Worm (Caenorhabditis elegans): Measurements from ENCODE around the gene nhr-161.

DNA sequence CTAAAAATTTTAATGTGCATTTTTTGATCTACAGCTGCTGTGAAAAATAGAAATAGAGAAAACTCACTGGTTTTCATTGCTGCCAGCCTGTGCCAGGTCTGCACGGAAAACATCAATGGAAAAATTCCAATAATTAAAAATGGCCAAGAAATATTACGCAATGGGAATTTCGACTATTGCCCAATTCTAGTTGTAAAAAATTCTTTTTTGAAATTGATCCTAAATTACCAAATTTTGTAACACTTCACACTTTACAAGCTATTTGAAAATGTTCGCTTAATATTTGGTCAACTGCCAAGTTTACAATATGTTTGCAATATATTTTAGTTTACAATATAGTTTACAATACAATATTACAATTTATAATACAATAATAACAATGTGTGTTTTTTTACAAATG, 18.0 kb upstream of the nhr-161 start:
- no peak for TF ChIP-seq unc-62 (GFP tag; optimal IDR thresholded peaks at IDR 0.05)
- TF ChIP-seq blmp-1 (tag; optimal IDR thresholded peaks at IDR 0.05; ENCODE audit: insufficient read depth), result no peak
- no peak for TF ChIP-seq snpc-4 (tag; optimal IDR thresholded peaks at IDR 0.05)
- TF ChIP-seq lin-11 (tag; optimal IDR thresholded peaks at IDR 0.05), result no peak
- no peak for TF ChIP-seq ama-1 (optimal IDR thresholded peaks at IDR 0.05)
- no peak for TF ChIP-seq R02D3.7 (tag; optimal IDR thresholded peaks at IDR 0.05)
- no peak for TF ChIP-seq unc-39 (tag; optimal IDR thresholded peaks at IDR 0.05)
- TF ChIP-seq elt-3 (tag; optimal IDR thresholded peaks at IDR 0.05), result no peak
- TF ChIP-seq zag-1 (tag; optimal IDR thresholded peaks at IDR 0.05), result no peak

All from whole organism, L2 larva.